Fruit fly (Drosophila melanogaster): ENCODE results near the gene mys.
A peak's percentile ranks its signal among the peaks of the same experiment; 100 is the strongest.

The mys gene

dm6 chrX:8061392-8062179 lies at the start of gene mys:
mys (plus strand) TSS chrX:8061645.
- TF ChIP-seq Meics (GFP tag; optimal IDR thresholded peaks at IDR 0.05): peak; percentile 59
- no peak for TF ChIP-seq CG15011 (GFP tag; optimal IDR thresholded peaks at IDR 0.05)
- peak; percentile 87 for TF ChIP-seq CG2120 (GFP tag; optimal IDR thresholded peaks at IDR 0.05)
- TF ChIP-seq CG17802 (tag; optimal IDR thresholded peaks at IDR 0.05): peak; percentile 55
- peak; percentile 23; the same call in 1 of the 2 replicates for TF ChIP-seq CG10959 (GFP tag; IDR thresholded peaks at IDR 0.05)
- no peak for TF ChIP-seq CG14965 (GFP tag; optimal IDR thresholded peaks at IDR 0.05; ENCODE audit: borderline replicate concordance)
- TF ChIP-seq CG5245 (GFP tag; optimal IDR thresholded peaks at IDR 0.05): peak; percentile 18
- TF ChIP-seq CG2875 (GFP tag; optimal IDR thresholded peaks at IDR 0.05): peak; percentile 10
- peak; percentile 44 for TF ChIP-seq Atf-2 (GFP tag; optimal IDR thresholded peaks at IDR 0.05)
- TF ChIP-seq Hr51 (GFP tag; optimal IDR thresholded peaks at IDR 0.05): peak in 1 of 2 experiments; percentile 81
- TF ChIP-seq Hey (tag; optimal IDR thresholded peaks at IDR 0.05): peak; percentile 2
- TF ChIP-seq CG4360 (GFP tag; IDR thresholded peaks at IDR 0.05): peak; percentile 15; the same call in 1 of the 2 replicates
- 0 out of 2 replicates have a peak, but pooled peaks have one; percentile 33 for TF ChIP-seq gsb (GFP tag; IDR thresholded peaks at IDR 0.05)
- peak; percentile 95 for TF ChIP-seq CG34224 (GFP tag; IDR thresholded peaks at IDR 0.05; ENCODE audit: partially characterized antibody)
- TF ChIP-seq Hr3 (GFP tag; optimal IDR thresholded peaks at IDR 0.05): peak; percentile 30
- TF ChIP-seq fd3F (GFP tag; optimal IDR thresholded peaks at IDR 0.05): peak; percentile 21
- no peak for TF ChIP-seq CG11093 (GFP tag; IDR thresholded peaks at IDR 0.05)
- TF ChIP-seq CG33557 (GFP tag; optimal IDR thresholded peaks at IDR 0.05): no peak
- TF ChIP-seq H15 (GFP tag; IDR thresholded peaks at IDR 0.05): no peak
- peak; percentile 48 for TF ChIP-seq PHDP (tag; optimal IDR thresholded peaks at IDR 0.05)
- TF ChIP-seq fd64A (GFP tag; optimal IDR thresholded peaks at IDR 0.05): peak; percentile 1
- peak; percentile 62 for TF ChIP-seq CG1792 (GFP tag; optimal IDR thresholded peaks at IDR 0.05)
- TF ChIP-seq Six4 (GFP tag; optimal IDR thresholded peaks at IDR 0.05): peak; percentile 55
- peak; percentile 48 for TF ChIP-seq CG1602 (GFP tag; optimal IDR thresholded peaks at IDR 0.05)
- TF ChIP-seq tup (GFP tag; optimal IDR thresholded peaks at IDR 0.05): no peak
- peak; percentile 58 for TF ChIP-seq ranshi (GFP tag; IDR thresholded peaks at IDR 0.05)
- peak; percentile 69 for TF ChIP-seq pnt (GFP tag; optimal IDR thresholded peaks at IDR 0.05)
- peak; percentile 51; the same call in 1 of the 2 replicates for TF ChIP-seq CG11085 (GFP tag; IDR thresholded peaks at IDR 0.05)
- TF ChIP-seq CG9437 (GFP tag; optimal IDR thresholded peaks at IDR 0.05): peak; percentile 99
- no peak for TF ChIP-seq jigr1 (GFP tag; IDR thresholded peaks at IDR 0.05)
- TF ChIP-seq repo (GFP tag; optimal IDR thresholded peaks at IDR 0.05): peak; percentile 64
- TF ChIP-seq hbn (GFP tag; IDR thresholded peaks at IDR 0.05; ENCODE audit: partially characterized antibody): peak; percentile 94
- TF ChIP-seq vnd (GFP tag; IDR thresholded peaks at IDR 0.05; ENCODE audit: partially characterized antibody): peak; percentile 84
- peak; percentile 81 for TF ChIP-seq CG9609 (GFP tag; optimal IDR thresholded peaks at IDR 0.05)
- peak; percentile 89 for TF ChIP-seq mld (GFP tag; IDR thresholded peaks at IDR 0.05; ENCODE audit: partially characterized antibody)
- peak; percentile 80 for TF ChIP-seq CG13624 (GFP tag; optimal IDR thresholded peaks at IDR 0.05)
- TF ChIP-seq Side (GFP tag; optimal IDR thresholded peaks at IDR 0.05): peak; percentile 77
- peak; percentile 38; the same call in 1 of the 2 replicates for TF ChIP-seq lmd (GFP tag; IDR thresholded peaks at IDR 0.05)
- no peak for TF ChIP-seq cato (GFP tag; optimal IDR thresholded peaks at IDR 0.05; ENCODE audit: borderline replicate concordance)
- peak; percentile 47 for TF ChIP-seq CG6854 (GFP tag; optimal IDR thresholded peaks at IDR 0.05)
- TF ChIP-seq crol (GFP tag; IDR thresholded peaks at IDR 0.05): no peak
- peak; percentile 73 for TF ChIP-seq Hsf (GFP tag; optimal IDR thresholded peaks at IDR 0.05)
- TF ChIP-seq sc (optimal IDR thresholded peaks at IDR 0.05): no peak
- TF ChIP-seq sc (GFP tag; optimal IDR thresholded peaks at IDR 0.05): no peak
- TF ChIP-seq CG1233 (GFP tag; optimal IDR thresholded peaks at IDR 0.05): peak; percentile 42
- no peak for TF ChIP-seq sr (GFP tag; IDR thresholded peaks at IDR 0.05)
- TF ChIP-seq yki (optimal IDR thresholded peaks at IDR 0.05): no peak
- no peak for TF ChIP-seq en (GFP tag; optimal IDR thresholded peaks at IDR 0.05)
- TF ChIP-seq CG7839 (tag; optimal IDR thresholded peaks at IDR 0.05): peak; percentile 54
